Worm (Caenorhabditis elegans) whole organism, midembryonic: ENCODE results near the gene kin-9.

Experiments
- T22C8.4 ChIP-seq: fragments of 200-800 bp; sonication (Bioruptor generic); IDR thresholded peaks from 2 replicates; pipeline ENCODE4 v1.3.6; 2022; ENCODE audit warnings: missing genetic modification characterization, missing compliant biosample characterization
- cog-1 ChIP-seq: sonication (generic microtip); optimal IDR thresholded peaks from 2 replicates; lab custom pipeline; 2016; ENCODE audit warnings: missing genetic modification characterization, missing compliant biosample characterization
- flt-1 ChIP-seq: fragments of 200-800 bp; sonication (Bioruptor generic); IDR thresholded peaks from 2 replicates; pipeline ENCODE4 v1.3.6; 2022; ENCODE audit warnings: missing genetic modification characterization, missing compliant biosample characterization
- klf-2 ChIP-seq: fragments of 200-800 bp; sonication (Bioruptor generic); conservative IDR thresholded peaks from 2 replicates; pipeline ENCODE4 v1.3.6; 2022; ENCODE audit warnings: missing genetic modification reagents, missing genetic modification characterization, missing compliant biosample characterization
- med-1 ChIP-seq: sonication (generic microtip); optimal IDR thresholded peaks from 2 replicates; lab custom pipeline; 2017; ENCODE audit warnings: missing genetic modification characterization, mild to moderate bottlenecking, missing compliant biosample characterization, antibody characterized with exemption, missing genetic modification reagents; ENCODE audit not compliant: insufficient read depth
- ref-1 ChIP-seq: fragments of 200-800 bp; sonication (Bioruptor generic); conservative IDR thresholded peaks from 2 replicates; pipeline ENCODE4 v1.3.6; 2022; ENCODE audit warnings: missing genetic modification reagents, missing genetic modification characterization, missing compliant biosample characterization
- tab-1 ChIP-seq: fragments of 200-800 bp; sonication (Bioruptor generic); IDR thresholded peaks from 2 replicates; pipeline ENCODE4 v1.3.6; 2022; ENCODE audit warnings: missing genetic modification characterization, missing compliant biosample characterization
- ztf-23 ChIP-seq: fragments of 200-800 bp; sonication (Bioruptor generic); IDR thresholded peaks from 2 replicates; pipeline ENCODE4 v1.3.6; 2022; ENCODE audit warnings: missing genetic modification reagents, missing genetic modification characterization, missing compliant biosample characterization
- ztf-29 ChIP-seq: fragments of 200-800 bp; sonication (Bioruptor generic); IDR thresholded peaks from 2 replicates; pipeline ENCODE4 v1.3.6; 2022; ENCODE audit warnings: missing genetic modification reagents, missing genetic modification characterization, missing compliant biosample characterization

ce11 chrX:8424286-8424685 lies 8.2 kb upstream of the kin-9 start:
- TF ChIP-seq ztf-29 (GFP tag; lab: Robert Waterston, UW) (no peak), flt-1 (no peak), T22C8.4 (GFP tag; lab: Robert Waterston, UW) (no peak), tab-1 (GFP tag; lab: Robert Waterston, UW) (no peak), med-1 (no peak), cog-1 (tag; lab: Kevin White, UChicago) (no peak), ref-1 (no peak), ztf-23 (GFP tag; lab: Robert Waterston, UW) (no peak), klf-2 (GFP tag; lab: Robert Waterston, UW) (no peak)
